Fruit fly (Drosophila melanogaster) whole organism, pupa: Measurements from ENCODE around the gene hook.
A peak's percentile ranks its signal among the peaks of the same experiment; 100 is the strongest.

ENCODE experiments used
- CG10348 ChIP-seq: fragments of 200-800 bp; sonication (Bioruptor generic); IDR thresholded peaks from 2 replicates; pipeline ENCODE4 v1.3.6; 2022; ENCODE audit warnings: missing biosample characterization, missing genetic modification characterization
- CG12605 ChIP-seq: fragments of 200-800 bp; sonication (Bioruptor generic); IDR thresholded peaks from 2 replicates; pipeline ENCODE4 v1.3.6; 2022; ENCODE audit warnings: missing biosample characterization, missing genetic modification characterization
- CG13204 ChIP-seq: fragments of 200-800 bp; sonication (Bioruptor generic); optimal IDR thresholded peaks from 2 replicates; lab custom pipeline; 2018; ENCODE audit warnings: missing biosample characterization, mild to moderate bottlenecking, missing genetic modification characterization, moderate library complexity
- CG14655 ChIP-seq: fragments of 200-800 bp; sonication (Bioruptor generic); optimal IDR thresholded peaks from 3 replicates; lab custom pipeline; 2017; ENCODE audit warnings: mild to moderate bottlenecking, missing biosample characterization, missing genetic modification reagents, missing genetic modification characterization
- CG15710 ChIP-seq: fragments of 200-800 bp; sonication (Bioruptor generic); optimal IDR thresholded peaks from 2 replicates; lab custom pipeline; 2018; ENCODE audit warnings: missing biosample characterization, mild to moderate bottlenecking, missing genetic modification characterization, moderate library complexity
- CG17806 ChIP-seq: fragments of 200-800 bp; sonication (Bioruptor generic); optimal IDR thresholded peaks from 2 replicates; lab custom pipeline; 2018; ENCODE audit warnings: missing biosample characterization, mild to moderate bottlenecking, missing genetic modification characterization, moderate library complexity
- CG32121 ChIP-seq: fragments of 200-800 bp; sonication (Bioruptor generic); IDR thresholded peaks from 2 replicates; pipeline ENCODE4 v1.3.6; 2022; ENCODE audit warnings: missing biosample characterization, missing genetic modification characterization
- CG34367 ChIP-seq: fragments of 200-800 bp; sonication (Bioruptor generic); optimal IDR thresholded peaks from 2 replicates; lab custom pipeline; 2018; ENCODE audit warnings: missing biosample characterization, mild to moderate bottlenecking, missing genetic modification characterization
- CG4496 ChIP-seq: fragments of 200-800 bp; sonication (Bioruptor generic); IDR thresholded peaks from 3 replicates; pipeline ENCODE4 v1.3.6; 2022; ENCODE audit warnings: missing biosample characterization, missing genetic modification characterization
- CG8159 ChIP-seq: fragments of 200-800 bp; sonication (Bioruptor generic); optimal IDR thresholded peaks from 3 replicates; lab custom pipeline; 2018; ENCODE audit warnings: missing biosample characterization, mild to moderate bottlenecking, missing genetic modification characterization, moderate library complexity
- CG8301 ChIP-seq: fragments of 200-800 bp; sonication (Bioruptor generic); optimal IDR thresholded peaks from 2 replicates; lab custom pipeline; 2018; ENCODE audit warnings: missing biosample characterization, mild to moderate bottlenecking, missing genetic modification characterization
- CG9948 ChIP-seq: fragments of 200-800 bp; sonication (Bioruptor generic); optimal IDR thresholded peaks from 2 replicates; lab custom pipeline; 2018; ENCODE audit warnings: missing biosample characterization, mild to moderate bottlenecking, missing genetic modification characterization, moderate library complexity
- D1 ChIP-seq: fragments of 200-800 bp; sonication (Bioruptor generic); optimal IDR thresholded peaks from 2 replicates; lab custom pipeline; 2018; ENCODE audit warnings: missing biosample characterization, mild to moderate bottlenecking, missing genetic modification characterization, moderate library complexity
- EcR ChIP-seq: fragments of 200-800 bp; sonication (Bioruptor generic); optimal IDR thresholded peaks from 3 replicates; lab custom pipeline; 2019; ENCODE audit warnings: missing biosample characterization, missing genetic modification characterization, mild to moderate bottlenecking, moderate library complexity, missing genetic modification reagents
- Ets98B ChIP-seq: fragments of 200-800 bp; sonication (Bioruptor generic); IDR thresholded peaks from 2 replicates; pipeline ENCODE4 v1.3.6; 2022; ENCODE audit warnings: missing biosample characterization, missing genetic modification characterization
- Pif1A ChIP-seq: fragments of 200-800 bp; sonication (Bioruptor generic); optimal IDR thresholded peaks from 3 replicates; lab custom pipeline; 2016; ENCODE audit warnings: missing biosample characterization, missing genetic modification characterization
- Pif1B ChIP-seq: fragments of 200-800 bp; sonication (Bioruptor generic); optimal IDR thresholded peaks from 3 replicates; lab custom pipeline; 2016; ENCODE audit warnings: missing biosample characterization, missing genetic modification characterization
- Snoo ChIP-seq: fragments of 200-800 bp; sonication (Bioruptor generic); optimal IDR thresholded peaks from 3 replicates; lab custom pipeline; 2017; ENCODE audit warnings: missing biosample characterization, mild to moderate bottlenecking, missing genetic modification characterization, inconsistent platforms
- fd96Ca ChIP-seq: fragments of 200-800 bp; sonication (Bioruptor generic); IDR thresholded peaks from 3 replicates; pipeline ENCODE4 v1.3.6; 2022; ENCODE audit warnings: missing biosample characterization, missing genetic modification characterization
- gl ChIP-seq: fragments of 200-800 bp; sonication (Bioruptor generic); optimal IDR thresholded peaks from 2 replicates; lab custom pipeline; 2018; ENCODE audit warnings: missing biosample characterization, mild to moderate bottlenecking, missing genetic modification characterization
- rn ChIP-seq: fragments of 200-800 bp; sonication (Bioruptor generic); IDR thresholded peaks from 2 replicates; pipeline ENCODE4 v1.3.6; 2022; ENCODE audit warnings: missing biosample characterization, missing genetic modification characterization

The hook gene

dm6 chr2L:19037455-19037854 is 4.2 kb upstream of the hook start:
- TF ChIP-seq gl (tag; lab: Kevin White, UChicago): no peak
- peak; percentile 26; the same call in 1 of the 3 replicates for TF ChIP-seq CG4496 (GFP tag; lab: Robert Waterston, UW)
- no peak for TF ChIP-seq CG8159
- no peak for TF ChIP-seq CG12605 (GFP tag; lab: Robert Waterston, UW)
- no peak for TF ChIP-seq CG17806 (tag; lab: Kevin White, UChicago)
- no peak for TF ChIP-seq CG13204

- TF ChIP-seq CG32121 (GFP tag; lab: Robert Waterston, UW): peak; percentile 27; the same call in 1 of the 2 replicates
- TF ChIP-seq CG8159: no peak
Observed at dm6 chr2L:19037011-19037410, 3.7 kb upstream of the hook start.

dm6 chr2L:19036105-19036714 is 2.9 kb upstream of the hook start:
- peak; percentile 27 for TF ChIP-seq CG8301
- TF ChIP-seq CG14655: no peak
- no peak for TF ChIP-seq CG10348 (GFP tag; lab: Robert Waterston, UW)
- TF ChIP-seq CG9948 (tag; lab: Kevin White, UChicago): peak; percentile 18
- TF ChIP-seq Ets98B (GFP tag; lab: Robert Waterston, UW): peak; percentile 20; the same call in 1 of the 2 replicates
- TF ChIP-seq EcR (GFP tag; lab: Kevin White, UChicago): no peak
- TF ChIP-seq CG4496 (GFP tag; lab: Robert Waterston, UW): peak; percentile 47; the same call in 2 of the 3 replicates
- no peak for TF ChIP-seq Pif1A
- TF ChIP-seq CG15710 (tag; lab: Kevin White, UChicago): no peak
- peak; percentile 47; the same call in 1 of the 2 replicates for TF ChIP-seq CG32121 (GFP tag; lab: Robert Waterston, UW)
- peak; percentile 86 for TF ChIP-seq CG13204

dm6 chr2L:19035013-19035412 is 1.7 kb upstream of the hook start:
- TF ChIP-seq Pif1B (peak; percentile 15), CG10348 (GFP tag; lab: Robert Waterston, UW) (no peak)

- TF ChIP-seq CG13204 (no peak), EcR (GFP tag; lab: Kevin White, UChicago) (no peak), Pif1A (no peak)
Observed at dm6 chr2L:19034213-19034929, 1.1 kb upstream of the hook start, which contains the start of the genes mib2 and CG31800. Gene mib2 (plus strand): TSS chr2L:19034444. Gene CG31800 (minus strand): TSS chr2L:19034576.

- TF ChIP-seq CG13204: peak; percentile 78
- TF ChIP-seq Pif1A: no peak
Observed at dm6 chr2L:19027246-19027886, 5.9 kb downstream of the hook start, which contains the start of gene Sidpn. Gene Sidpn (plus strand): TSS chr2L:19027710.

dm6 chr2L:19026491-19027197 is 6.7 kb downstream of the hook start:
- TF ChIP-seq CG8301 (peak; percentile 55), EcR (GFP tag; lab: Kevin White, UChicago) (no peak), D1 (no peak), fd96Ca (GFP tag; lab: Robert Waterston, UW) (no peak), Snoo (tag; lab: Kevin White, UChicago) (peak; percentile 56), CG9948 (tag; lab: Kevin White, UChicago) (peak; percentile 65), CG34367 (tag; lab: Kevin White, UChicago) (peak; percentile 59), CG14655 (peak; percentile 69), rn (GFP tag; lab: Robert Waterston, UW) (no peak), Pif1A (peak; percentile 52), CG10348 (GFP tag; lab: Robert Waterston, UW) (no peak), CG4496 (GFP tag; lab: Robert Waterston, UW) (no peak), CG32121 (GFP tag; lab: Robert Waterston, UW) (no peak), Ets98B (GFP tag; lab: Robert Waterston, UW) (no peak), Pif1B (peak; percentile 15), gl (tag; lab: Kevin White, UChicago) (peak; percentile 46), CG13204 (peak; percentile 37), CG17806 (tag; lab: Kevin White, UChicago) (peak; percentile 66), CG8159 (peak; percentile 84), CG12605 (GFP tag; lab: Robert Waterston, UW) (no peak), CG15710 (tag; lab: Kevin White, UChicago) (peak; percentile 79)
